Worm (Caenorhabditis elegans) whole organism, L1 larva: ENCODE data around the gene mab-23.

ENCODE experiments used
- C34B4.2 ChIP-seq: sonication (generic microtip); optimal IDR thresholded peaks from 2 replicates; lab custom pipeline; 2017; ENCODE audit warnings: mild to moderate bottlenecking, missing genetic modification characterization, missing compliant biosample characterization
- blmp-1 ChIP-seq: fragments of 150-350 bp; optimal IDR thresholded peaks from 2 replicates; lab custom pipeline; 2014; ENCODE audit warnings: missing biosample characterization, missing genetic modification characterization
- ceh-63 ChIP-seq: fragments of 200-800 bp; sonication (Bioruptor generic); optimal IDR thresholded peaks from 2 replicates; lab custom pipeline; 2018; ENCODE audit warnings: mild to moderate bottlenecking, missing genetic modification characterization, missing compliant biosample characterization
- ceh-90 ChIP-seq: sonication (generic microtip); optimal IDR thresholded peaks from 2 replicates; lab custom pipeline; 2016; ENCODE audit warnings: missing genetic modification characterization, missing compliant biosample characterization
- ces-1 ChIP-seq: fragments of 150-350 bp; optimal IDR thresholded peaks from 2 replicates; lab custom pipeline; 2014; ENCODE audit warnings: missing biosample characterization, missing genetic modification reagents, missing genetic modification characterization
- dpl-1 ChIP-seq, 3 experiments: fragments of 150-350 bp in 2 of 3; sonication (generic microtip) in 1 of 3; optimal IDR thresholded peaks; 2 replicates each; lab custom pipeline; 2014 to 2017; ENCODE audit warnings: missing biosample characterization in 3 of 3, missing genetic modification characterization in 3 of 3, missing genetic modification reagents in 3 of 3
- dsc-1 ChIP-seq: sonication (generic microtip); optimal IDR thresholded peaks from 2 replicates; lab custom pipeline; 2016; ENCODE audit warnings: mild to moderate bottlenecking, missing genetic modification characterization, missing compliant biosample characterization
- efl-1 ChIP-seq, 4 experiments: fragments of 150-350 bp; optimal IDR thresholded peaks in 3 of 4; peaks in 1 of 4; 1 replicate in 1 of 4; 2 replicates in 3 of 4; lab custom pipeline; 2014; ENCODE audit warnings: missing biosample characterization in 2 of 4, missing genetic modification characterization in 2 of 4, missing genetic modification reagents in 2 of 4
- egl-27 ChIP-seq, 2 experiments: fragments of 150-350 bp in 1 of 2; sonication (generic microtip); optimal IDR thresholded peaks; 3 replicates each; lab custom pipeline; 2017 to 2018; ENCODE audit warnings: missing biosample characterization in 2 of 2, missing genetic modification characterization in 2 of 2, missing genetic modification reagents in 2 of 2
- elt-2 ChIP-seq: sonication (generic microtip); optimal IDR thresholded peaks from 2 replicates; lab custom pipeline; 2016; ENCODE audit warnings: missing genetic modification characterization, mild to moderate bottlenecking, inconsistent platforms, missing compliant biosample characterization, missing genetic modification reagents
- elt-3 ChIP-seq, 6 experiments: fragments of 150-350 bp in 1 of 6; sonication (generic microtip); optimal IDR thresholded peaks; 2 replicates each; lab custom pipeline; 2017 to 2018; ENCODE audit warnings: missing biosample characterization in 6 of 6, missing genetic modification characterization in 6 of 6, inconsistent platforms in 1 of 6
- ets-5 ChIP-seq: fragments of 200-800 bp; sonication (Bioruptor generic); IDR thresholded peaks from 2 replicates; pipeline ENCODE4 v1.3.6; 2022; ENCODE audit warnings: missing genetic modification characterization, missing compliant biosample characterization
- fkh-10 ChIP-seq: sonication (generic microtip); optimal IDR thresholded peaks from 2 replicates; lab custom pipeline; 2017; ENCODE audit warnings: missing biosample characterization, missing genetic modification reagents, missing genetic modification characterization
- fkh-4 ChIP-seq: sonication (generic microtip); optimal IDR thresholded peaks from 2 replicates; lab custom pipeline; 2016; ENCODE audit warnings: missing compliant biosample characterization, missing genetic modification characterization, borderline replicate concordance
- fkh-8 ChIP-seq: sonication (generic microtip); optimal IDR thresholded peaks from 2 replicates; lab custom pipeline; 2016; ENCODE audit warnings: mild to moderate bottlenecking, missing genetic modification characterization, missing compliant biosample characterization
- grh-1 ChIP-seq: fragments of 200-800 bp; sonication (Bioruptor generic); IDR thresholded peaks from 2 replicates; pipeline ENCODE4 v1.3.6; 2022; ENCODE audit warnings: missing genetic modification reagents, missing genetic modification characterization, missing compliant biosample characterization
- hlh-17 ChIP-seq: fragments of 200-800 bp; sonication (Bioruptor generic); optimal IDR thresholded peaks from 2 replicates; lab custom pipeline; 2018; ENCODE audit warnings: missing genetic modification characterization, mild to moderate bottlenecking, missing compliant biosample characterization, moderate library complexity, borderline replicate concordance
- isw-1 ChIP-seq: fragments of 200-800 bp; sonication (Bioruptor generic); IDR thresholded peaks from 2 replicates; pipeline ENCODE4 v1.3.6; 2022; ENCODE audit warnings: missing genetic modification characterization, missing compliant biosample characterization
- lin-14 ChIP-seq: fragments of 200-800 bp; sonication (Bioruptor generic); optimal IDR thresholded peaks from 2 replicates; lab custom pipeline; 2018; ENCODE audit warnings: mild to moderate bottlenecking, missing genetic modification characterization, moderate library complexity, missing compliant biosample characterization
- lin-15B ChIP-seq: fragments of 150-350 bp; sonication (generic microtip); optimal IDR thresholded peaks from 3 replicates; lab custom pipeline; 2014; ENCODE audit warnings: missing biosample characterization, missing genetic modification characterization
- lin-39 ChIP-seq: fragments of 150-350 bp; optimal IDR thresholded peaks from 2 replicates; lab custom pipeline; 2014; ENCODE audit warnings: missing biosample characterization, missing genetic modification reagents, missing genetic modification characterization
- mab-9 ChIP-seq: fragments of 200-800 bp; sonication (Bioruptor generic); IDR thresholded peaks from 2 replicates; pipeline ENCODE4 v1.3.6; 2022; ENCODE audit warnings: missing genetic modification reagents, missing genetic modification characterization, missing compliant biosample characterization
- nhr-20 ChIP-seq: sonication (generic microtip); optimal IDR thresholded peaks from 2 replicates; lab custom pipeline; 2016; ENCODE audit warnings: mild to moderate bottlenecking, missing genetic modification characterization, missing compliant biosample characterization
- nhr-71 ChIP-seq: sonication (generic microtip); optimal IDR thresholded peaks from 2 replicates; lab custom pipeline; 2016; ENCODE audit warnings: mild to moderate bottlenecking, missing genetic modification characterization, moderate library complexity, missing compliant biosample characterization
- nhr-85 ChIP-seq: sonication (generic microtip); peaks from one replicate; lab custom pipeline; 2016; ENCODE audit warnings: missing genetic modification characterization, inconsistent platforms, missing compliant biosample characterization
- pax-3 ChIP-seq: fragments of 200-800 bp; sonication (Bioruptor generic); optimal IDR thresholded peaks from 2 replicates; lab custom pipeline; 2018; ENCODE audit warnings: mild to moderate bottlenecking, missing genetic modification characterization, moderate library complexity, missing compliant biosample characterization
- pqm-1 ChIP-seq: sonication (generic microtip); optimal IDR thresholded peaks from 3 replicates; lab custom pipeline; 2017; ENCODE audit warnings: missing biosample characterization, missing genetic modification characterization
- sox-4 ChIP-seq: sonication (generic microtip); optimal IDR thresholded peaks from 2 replicates; lab custom pipeline; 2016; ENCODE audit warnings: missing genetic modification characterization, missing compliant biosample characterization
- tbx-2 ChIP-seq: sonication (generic microtip); optimal IDR thresholded peaks from 2 replicates; lab custom pipeline; 2016; ENCODE audit warnings: missing genetic modification characterization, missing compliant biosample characterization
- tlp-1 ChIP-seq: fragments of 150-350 bp; optimal IDR thresholded peaks from 2 replicates; lab custom pipeline; 2014; ENCODE audit warnings: missing biosample characterization, missing genetic modification characterization
- unc-62 ChIP-seq: fragments of 150-350 bp; optimal IDR thresholded peaks from 2 replicates; lab custom pipeline; 2014; ENCODE audit warnings: missing biosample characterization, missing genetic modification reagents, missing genetic modification characterization
- xbp-1 ChIP-seq: sonication (generic microtip); optimal IDR thresholded peaks from 2 replicates; lab custom pipeline; 2016; ENCODE audit warnings: missing genetic modification characterization, missing compliant biosample characterization

The mab-23 gene

DNA sequence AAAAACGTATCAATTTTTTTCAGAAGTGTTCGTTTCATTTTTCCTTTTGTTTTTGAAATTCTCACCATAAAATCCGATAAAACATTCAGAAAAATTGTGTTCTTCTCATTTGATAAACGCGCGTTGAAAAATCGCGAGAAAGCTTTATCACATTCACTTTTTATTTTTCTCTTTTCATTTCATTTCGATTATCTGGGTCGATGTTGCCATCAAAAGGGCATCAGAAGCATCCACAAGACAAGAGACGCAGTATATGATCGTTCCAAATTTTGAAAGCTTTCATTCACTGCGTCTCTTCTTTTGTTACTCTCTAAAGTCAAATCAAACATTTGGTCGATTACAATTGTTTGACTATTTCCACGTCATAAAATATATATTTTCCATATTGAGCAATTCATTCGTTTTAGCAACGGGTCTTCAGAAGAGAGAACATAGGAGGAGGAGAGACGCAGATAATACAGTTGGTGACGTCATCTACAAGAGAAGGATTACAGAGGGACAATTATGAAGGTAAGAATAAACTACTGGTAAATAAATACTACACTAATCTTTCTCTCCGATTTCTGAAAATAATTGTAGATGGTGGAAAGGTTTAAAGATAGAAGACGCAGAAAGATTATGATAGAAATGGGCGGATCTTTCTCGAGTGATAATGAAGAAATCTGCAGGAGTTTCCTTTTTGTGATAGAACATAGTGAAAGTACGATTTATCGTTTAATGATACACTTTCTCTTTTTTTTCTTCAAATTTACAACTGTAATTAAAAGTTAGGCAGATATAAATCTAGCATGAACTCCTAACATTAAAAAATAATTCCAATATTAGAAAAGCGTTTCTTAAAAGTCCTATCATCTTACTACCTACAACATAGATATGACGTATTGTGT, 30.6 kb upstream of the mab-23 start, which contains the start of gene H27A22.1:
Gene H27A22.1, plus strand, starts transcription at position 505 of the 887 bp plus-strand sequence.
- TF ChIP-seq nhr-20 (tag; lab: Kevin White, UChicago) (no peak), nhr-85 (tag; lab: Kevin White, UChicago) (peak; percentile 62), sox-4 (tag; lab: Kevin White, UChicago) (no peak), blmp-1 (tag; lab: Kevin White, UChicago) (peak; percentile 98)

DNA sequence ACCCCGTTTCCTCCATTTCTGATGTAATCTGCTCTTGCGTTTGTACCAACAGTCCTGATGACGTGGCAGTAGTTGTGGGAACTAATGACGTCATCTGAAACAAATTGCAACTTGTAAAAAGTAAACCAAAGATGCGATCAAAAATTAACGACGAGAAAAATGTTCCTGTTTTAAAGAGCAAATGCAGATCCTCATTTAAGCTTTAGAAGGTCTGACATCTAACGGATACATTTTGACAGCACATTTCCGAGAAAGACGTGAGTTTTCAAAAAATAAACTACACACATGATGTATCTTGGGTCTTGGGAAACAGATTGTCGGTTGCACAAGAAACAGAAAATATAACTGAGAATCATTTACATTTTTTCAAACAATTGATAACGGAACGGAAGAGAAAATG, 17.4 kb upstream of the mab-23 start, which contains the start of gene H09F14.1:
Gene H09F14.1, minus strand, starts transcription at position 101 of the 400 bp plus-strand sequence.
- TF ChIP-seq tlp-1 (tag; lab: Kevin White, UChicago), result no peak

DNA sequence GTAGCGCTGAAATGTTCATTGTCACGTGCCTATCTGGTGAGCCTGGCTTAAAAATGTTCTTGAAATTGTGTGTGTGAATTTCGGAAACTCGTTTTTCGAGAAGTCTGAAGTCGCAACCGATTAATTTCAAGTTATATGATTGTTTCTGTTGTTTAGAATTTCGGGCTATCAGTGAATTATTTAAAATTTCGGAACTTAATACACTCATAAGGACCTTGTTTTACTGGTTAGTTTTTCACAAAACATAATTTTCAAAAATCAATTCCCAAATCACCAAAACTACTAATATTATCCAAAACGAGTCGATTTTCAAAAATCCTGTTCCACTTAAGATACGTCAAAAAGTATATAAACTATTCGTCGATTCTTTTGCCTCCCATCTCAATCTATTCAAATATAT, 2.4 kb upstream of the mab-23 start:
- TF ChIP-seq hlh-17 (no peak), nhr-85 (tag; lab: Kevin White, UChicago) (no peak), lin-14 (GFP tag; lab: Kevin White, UChicago) (no peak)

DNA sequence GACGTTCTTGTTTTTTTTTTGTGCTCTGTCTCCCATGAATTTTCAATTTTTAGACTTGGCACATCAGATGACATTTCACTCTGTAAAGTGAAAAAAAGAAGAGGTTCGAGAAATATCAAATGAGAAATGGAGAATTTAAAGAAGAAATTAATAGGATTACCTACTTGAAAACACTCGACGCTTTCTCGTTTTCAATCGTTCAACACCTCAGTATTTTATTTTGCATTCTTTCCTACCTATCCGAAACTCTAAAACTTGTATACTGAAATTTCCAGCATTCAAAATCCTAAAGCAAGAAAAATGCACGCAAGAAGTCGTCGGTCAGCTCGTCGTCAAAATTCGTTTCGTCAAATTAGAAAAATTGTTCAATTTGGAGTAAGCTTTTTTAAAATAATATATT, 2.9 kb downstream of the mab-23 start, which contains the start of gene kvs-2:
Gene kvs-2, plus strand, starts transcription at position 301 of the 400 bp plus-strand sequence.
- TF ChIP-seq elt-3 (tag; optimal IDR thresholded peaks at IDR 0.05; lab: Kevin White, UChicago) (no peak), pax-3 (tag; lab: Kevin White, UChicago) (no peak), nhr-20 (tag; lab: Kevin White, UChicago) (no peak), pqm-1 (tag; lab: Kevin White, UChicago) (no peak), tbx-2 (tag; lab: Kevin White, UChicago) (no peak), xbp-1 (no peak), egl-27 (tag; optimal IDR thresholded peaks at IDR 0.05; lab: Kevin White, UChicago) (no peak), efl-1 (optimal IDR thresholded peaks at IDR 0.05; lab: Kevin White, UChicago) (no peak), efl-1 (GFP tag; optimal IDR thresholded peaks at IDR 0.05 in 1 of 2; lab: Kevin White, UChicago) (no peak)

DNA sequence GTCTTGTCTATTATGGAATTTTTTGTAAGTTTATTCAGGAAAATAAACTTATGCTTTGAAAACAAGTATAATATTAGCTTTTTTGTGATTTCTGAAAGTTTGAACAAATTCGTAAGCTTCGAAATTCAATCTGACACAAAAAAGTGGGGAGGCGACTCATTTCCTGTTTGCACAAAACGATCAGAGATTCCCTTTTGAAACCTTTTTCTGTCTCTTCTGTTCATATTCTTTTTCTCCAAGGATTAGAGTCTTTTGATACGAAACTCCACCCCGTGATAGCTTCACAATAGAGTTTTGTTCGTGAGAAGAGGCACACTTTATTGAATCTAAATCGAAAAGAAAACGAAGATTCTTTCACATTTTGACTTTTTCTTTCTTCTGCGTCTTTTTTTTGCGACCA, 8.1 kb downstream of the mab-23 start:
- TF ChIP-seq lin-14 (GFP tag; lab: Kevin White, UChicago), result peak; percentile 45
- TF ChIP-seq dsc-1, result peak; percentile 19
- TF ChIP-seq mab-9 (GFP tag; lab: Robert Waterston, UW), result no peak
- TF ChIP-seq grh-1 (GFP tag; lab: Robert Waterston, UW), result no peak
- TF ChIP-seq fkh-10, result peak; percentile 74

DNA sequence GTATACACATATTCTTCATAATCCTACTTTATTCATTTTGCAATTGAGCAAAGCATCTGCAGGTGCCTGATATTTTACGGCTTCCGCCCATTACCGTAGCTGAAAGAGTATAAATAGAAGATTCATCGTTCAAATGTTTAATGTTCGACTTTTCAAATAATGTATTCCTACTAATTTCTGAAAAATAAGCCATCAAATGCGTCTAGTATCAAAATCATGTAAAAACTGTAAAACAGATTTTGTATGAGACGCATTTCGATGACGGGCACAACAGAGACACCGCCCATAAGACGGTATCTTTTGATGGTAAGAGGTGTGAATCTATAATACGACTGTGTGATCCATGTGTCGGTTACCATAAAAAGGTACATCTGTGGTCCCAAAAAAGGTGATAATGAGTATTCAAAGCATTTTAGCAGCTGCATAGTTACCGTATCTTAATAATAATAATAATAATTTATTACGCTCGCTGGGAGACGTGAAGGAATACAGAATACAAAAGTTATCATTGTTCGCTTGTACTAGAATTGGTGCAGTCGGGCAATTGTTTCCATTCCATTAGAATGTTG, 14.3 kb downstream of the mab-23 start, which contains the start of the genes C32C4.3 and C32C4.16:
Gene C32C4.3, minus strand, starts transcription at position 101 of the 569 bp plus-strand sequence.
Gene C32C4.16, plus strand, starts transcription at position 519 of the 569 bp plus-strand sequence.
- TF ChIP-seq C34B4.2 (tag; lab: Kevin White, UChicago) (no peak), ets-5 (GFP tag; lab: Robert Waterston, UW) (no peak), fkh-8 (tag; lab: Kevin White, UChicago) (no peak), ceh-63 (no peak), unc-62 (GFP tag; lab: Kevin White, UChicago) (no peak), elt-2 (no peak), ces-1 (no peak), nhr-71 (tag; lab: Kevin White, UChicago) (no peak), lin-15B (tag; lab: Kevin White, UChicago) (no peak), dpl-1 (GFP tag; optimal IDR thresholded peaks at IDR 0.05; lab: Kevin White, UChicago) (no peak), isw-1 (GFP tag; lab: Robert Waterston, UW) (no peak), lin-14 (GFP tag; lab: Kevin White, UChicago) (no peak), efl-1 (optimal IDR thresholded peaks at IDR 0.05; lab: Kevin White, UChicago) (no peak), efl-1 (GFP tag; optimal IDR thresholded peaks at IDR 0.05 in 1 of 2; lab: Kevin White, UChicago) (no peak), tbx-2 (tag; lab: Kevin White, UChicago) (no peak), lin-39 (no peak), ceh-90 (tag; lab: Kevin White, UChicago) (no peak), fkh-4 (tag; lab: Kevin White, UChicago) (no peak)
